Fruit fly (Drosophila melanogaster): ENCODE measurements around the gene CG31776.

dm6 chr2L:3461760-3462159 lies 8.2 kb upstream of the CG31776 start, which contains the start of gene CG3246:
- TF ChIP-seq CG8478 (optimal IDR thresholded peaks at IDR 0.05) = no peak
- TF ChIP-seq CTCF (optimal IDR thresholded peaks at IDR 0.05) = no peak

Data from S2 (cell line).